Worm (Caenorhabditis elegans) whole organism, young adult: Measurements from ENCODE around the gene ZK1290.13.

Experiments used
- F23B12.7 ChIP-seq: sonication (generic microtip); optimal IDR thresholded peaks from 2 replicates; lab custom pipeline; 2017; ENCODE audit warnings: missing genetic modification characterization, mild to moderate bottlenecking, missing compliant biosample characterization, antibody characterized with exemption, moderate library complexity; ENCODE audit not compliant: insufficient read depth
- ama-1 ChIP-seq, 3 experiments: fragments of 150-350 bp in 1 of 3; sonication (generic microtip) in 2 of 3; optimal IDR thresholded peaks; 2 replicates each; lab custom pipeline; 2014 to 2018; ENCODE audit warnings: missing biosample characterization in 2 of 3, missing genetic modification characterization in 2 of 3, missing genetic modification reagents in 2 of 3
- aptf-2 ChIP-seq: fragments of 200-800 bp; sonication (Bioruptor generic); conservative IDR thresholded peaks from 2 replicates; pipeline ENCODE4 v1.3.6; 2022; ENCODE audit warnings: missing genetic modification reagents, missing genetic modification characterization, missing compliant biosample characterization
- fkh-3 ChIP-seq: sonication (generic microtip); optimal IDR thresholded peaks from 2 replicates; lab custom pipeline; 2016; ENCODE audit warnings: mild to moderate bottlenecking, missing genetic modification characterization, missing compliant biosample characterization
- hlh-12 ChIP-seq: sonication (generic microtip); optimal IDR thresholded peaks from 2 replicates; lab custom pipeline; 2016; ENCODE audit warnings: missing genetic modification characterization, missing compliant biosample characterization
- hrde-1 ChIP-seq: sonication (generic microtip); optimal IDR thresholded peaks from 2 replicates; lab custom pipeline; 2016; ENCODE audit warnings: missing genetic modification characterization, mild to moderate bottlenecking, missing compliant biosample characterization, moderate library complexity, missing genotype, missing genetic modification reagents, borderline replicate concordance
- mxl-1 ChIP-seq: sonication (generic microtip); optimal IDR thresholded peaks from 2 replicates; lab custom pipeline; 2016; ENCODE audit warnings: missing genetic modification characterization, missing compliant biosample characterization
- repo-1 ChIP-seq: sonication (generic microtip); optimal IDR thresholded peaks from 2 replicates; lab custom pipeline; 2017; ENCODE audit warnings: mild to moderate bottlenecking, missing genetic modification characterization, missing compliant biosample characterization
- sea-2 ChIP-seq: fragments of 200-800 bp; sonication (Bioruptor generic); IDR thresholded peaks from 2 replicates; pipeline ENCODE4 v1.3.6; 2022; ENCODE audit warnings: missing genetic modification characterization, missing compliant biosample characterization
- snpc-4 ChIP-seq, 5 experiments: fragments of 150-350 bp in 1 of 5; sonication (generic microtip) in 4 of 5; optimal IDR thresholded peaks; 2 replicates each; lab custom pipeline; 2014 to 2018; ENCODE audit warnings: missing genetic modification characterization in 5 of 5, missing biosample characterization in 3 of 5, antibody characterized with exemption in 2 of 5, mild to moderate bottlenecking in 2 of 5, missing compliant biosample characterization in 2 of 5, missing genotype in 2 of 5, moderate library complexity in 2 of 5, missing genetic modification reagents in 1 of 5
- unc-130 ChIP-seq: sonication (generic microtip); optimal IDR thresholded peaks from 2 replicates; lab custom pipeline; 2016; ENCODE audit warnings: missing genetic modification reagents, missing genetic modification characterization, missing compliant biosample characterization
- zfh-2 ChIP-seq: fragments of 200-800 bp; sonication (Bioruptor generic); conservative IDR thresholded peaks from 2 replicates; pipeline ENCODE4 v1.3.6; 2022; ENCODE audit warnings: missing genetic modification reagents, missing genetic modification characterization, missing compliant biosample characterization

- TF ChIP-seq zfh-2 (GFP tag; lab: Robert Waterston, UW) (no peak), sea-2 (GFP tag; lab: Robert Waterston, UW) (no peak), hlh-12 (no peak), F23B12.7 (no peak), mxl-1 (tag; lab: Kevin White, UChicago) (no peak), ama-1 (optimal IDR thresholded peaks at IDR 0.05; lab: Kevin White, UChicago) (no peak), ama-1 (GFP tag; optimal IDR thresholded peaks at IDR 0.05; lab: Kevin White, UChicago) (no peak), aptf-2 (GFP tag; lab: Robert Waterston, UW) (no peak), unc-130 (GFP tag; lab: Kevin White, UChicago) (no peak), fkh-3 (tag; lab: Kevin White, UChicago) (no peak), repo-1 (no peak), hrde-1 (tag; lab: Kevin White, UChicago) (no peak), snpc-4 (GFP tag; optimal IDR thresholded peaks at IDR 0.05; lab: Kevin White, UChicago) (no peak), snpc-4 (tag; optimal IDR thresholded peaks at IDR 0.05; lab: Kevin White, UChicago) (no peak)
These were observed 38.7 kb upstream of the ZK1290.13 start, which contains the start of gene spi-1 for ce11 chrII:7496070-7496469.
